Fruit fly (Drosophila melanogaster) whole organism, wandering third instar larva: Measurements from ENCODE around the gene Zip89B.

Experiments used
- Dfd ChIP-seq: fragments of >200 bp; optimal IDR thresholded peaks from 2 replicates; lab custom pipeline; 2017; ENCODE audit warnings: missing biosample characterization, missing genetic modification characterization
- GATAd ChIP-seq: sonication (Bioruptor generic); optimal IDR thresholded peaks from 2 replicates; lab custom pipeline; 2016; ENCODE audit warnings: missing biosample characterization, missing genetic modification characterization
- HLH106 ChIP-seq: fragments of 200-800 bp; optimal IDR thresholded peaks from 3 replicates; lab custom pipeline; 2019; ENCODE audit warnings: missing biosample characterization, mild to moderate bottlenecking, missing genetic modification characterization, moderate library complexity
- Mio ChIP-seq: sonication (Bioruptor generic); optimal IDR thresholded peaks from 2 replicates; lab custom pipeline; 2016; ENCODE audit warnings: missing biosample characterization, missing genetic modification characterization
- Myc ChIP-seq: fragments of >200 bp; optimal IDR thresholded peaks from 2 replicates; lab custom pipeline; 2017
- OdsH ChIP-seq: fragments of 200-800 bp; sonication (Bioruptor generic); optimal IDR thresholded peaks from 2 replicates; lab custom pipeline; 2016; ENCODE audit warnings: missing biosample characterization, mild to moderate bottlenecking, missing genetic modification characterization
- Sp1 ChIP-seq: fragments of 200-800 bp; sonication (Bioruptor generic); optimal IDR thresholded peaks from 3 replicates; lab custom pipeline; 2019; ENCODE audit warnings: missing biosample characterization, mild to moderate bottlenecking, missing genetic modification characterization, moderate library complexity
- br ChIP-seq: fragments of 200-800 bp; sonication (Bioruptor generic); optimal IDR thresholded peaks from 2 replicates; lab custom pipeline; 2016; ENCODE audit warnings: missing biosample characterization, missing genetic modification characterization
- psq ChIP-seq: fragments of 200-800 bp; sonication (Bioruptor generic); optimal IDR thresholded peaks from 3 replicates; lab custom pipeline; 2017; ENCODE audit warnings: missing biosample characterization, mild to moderate bottlenecking, missing genetic modification characterization, moderate library complexity
- sv ChIP-seq: fragments of 200-800 bp; sonication (Bioruptor generic); optimal IDR thresholded peaks from 3 replicates; lab custom pipeline; 2016; ENCODE audit warnings: missing biosample characterization, missing genetic modification characterization
- usp ChIP-seq: fragments of >200 bp; optimal IDR thresholded peaks from 2 replicates; lab custom pipeline; 2017; ENCODE audit warnings: missing biosample characterization, missing genetic modification characterization

DNA sequence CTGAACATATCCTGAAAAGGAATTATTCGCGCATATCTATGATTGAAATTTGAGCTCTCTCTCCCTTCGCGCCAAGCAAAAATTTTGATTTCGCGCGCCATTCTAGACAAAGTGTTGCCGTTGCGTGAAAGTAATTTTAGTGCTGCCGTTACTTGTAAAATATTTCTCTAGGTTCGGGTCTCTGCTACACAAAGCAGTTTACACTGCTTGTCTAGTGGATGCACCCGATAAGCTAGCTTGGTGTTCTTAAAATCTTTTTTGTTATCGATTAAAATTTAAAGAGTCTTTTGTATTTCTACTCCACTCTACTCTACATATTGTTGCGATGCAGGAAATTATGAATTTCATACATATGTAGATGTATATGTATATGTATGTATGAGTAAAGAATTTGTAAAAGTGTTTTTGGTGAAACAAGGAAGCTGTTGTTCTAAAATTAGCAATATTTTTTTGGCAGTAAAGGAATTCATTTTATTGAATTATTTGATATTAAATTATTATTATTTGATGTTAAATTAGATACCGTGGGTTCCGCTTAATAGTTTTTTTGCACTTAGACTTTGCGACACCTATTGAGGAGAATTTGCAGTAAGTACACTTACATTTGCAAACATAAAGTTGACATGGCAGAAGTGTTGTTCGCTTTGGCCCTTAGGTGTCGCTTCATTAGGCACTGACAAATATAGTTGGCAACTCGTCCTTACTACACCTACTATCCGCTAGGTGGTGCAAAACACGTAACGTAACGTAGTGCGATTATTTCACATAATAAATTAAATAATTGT, 45.0 kb upstream of the Zip89B start:
- TF ChIP-seq OdsH (GFP tag; lab: Kevin White, UChicago), result peak; percentile 63
- TF ChIP-seq br (GFP tag; lab: Kevin White, UChicago), result peak; percentile 66
- TF ChIP-seq Mio, result no peak
- peak; percentile 41 for TF ChIP-seq HLH106 (tag; lab: Kevin White, UChicago)
- no peak for TF ChIP-seq Sp1
- TF ChIP-seq psq (GFP tag; lab: Kevin White, UChicago), result peak; percentile 16
- TF ChIP-seq sv (GFP tag; lab: Kevin White, UChicago), result peak; percentile 11
- TF ChIP-seq Myc (lab: Kevin White, UChicago), result peak; percentile 82
- TF ChIP-seq Dfd (GFP tag; lab: Kevin White, UChicago), result no peak
- TF ChIP-seq usp, result no peak
- no peak for TF ChIP-seq GATAd (GFP tag; lab: Kevin White, UChicago)
